Fruit fly (Drosophila melanogaster) S2 (cell line): ENCODE measurements around the gene AIF.

Experiments
- CG8478 ChIP-seq: fragments of >200 bp; optimal IDR thresholded peaks from 2 replicates; lab custom pipeline; 2018
- CTCF ChIP-seq, 2 experiments: fragments of >200 bp; optimal IDR thresholded peaks; 2 replicates each; lab custom pipeline; 2018

DNA sequence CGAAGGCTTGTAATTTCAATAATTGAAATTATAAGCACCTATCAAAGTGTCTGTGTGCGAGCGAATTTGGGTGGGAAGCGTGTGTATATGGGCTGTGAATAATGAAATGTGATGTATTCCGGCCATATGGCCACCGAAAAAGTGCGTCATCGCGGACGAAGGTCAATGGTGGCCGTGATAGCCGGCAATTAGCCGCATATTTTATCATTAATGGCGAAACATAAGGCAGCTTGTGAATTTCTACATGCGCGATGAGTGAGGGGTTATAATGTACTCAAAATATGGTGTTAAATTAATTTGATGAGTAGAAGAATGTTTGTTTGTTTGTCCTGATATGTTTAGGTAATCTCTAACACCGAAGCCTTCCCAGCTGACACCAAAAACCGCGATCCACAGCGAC lies 39.9 kb downstream of the AIF start:
- TF ChIP-seq CG8478 (lab: Kevin White, UChicago), result no peak
- no peak for TF ChIP-seq CTCF (optimal IDR thresholded peaks at IDR 0.05; lab: Kevin White, UChicago)
